Worm (Caenorhabditis elegans) whole organism, L4 larva: ENCODE data around the gene bca-1.

Source experiments
- D1046.2 ChIP-seq: fragments of 200-800 bp; sonication (Bioruptor generic); IDR thresholded peaks from 2 replicates; pipeline ENCODE4 v1.3.6; 2022; ENCODE audit warnings: missing genetic modification characterization, missing compliant biosample characterization
- F37D6.2 ChIP-seq: sonication (generic microtip); optimal IDR thresholded peaks from 2 replicates; lab custom pipeline; 2016; ENCODE audit warnings: mild to moderate bottlenecking, missing genetic modification characterization, missing compliant biosample characterization
- T26A8.4 ChIP-seq: fragments of 200-800 bp; sonication (Bioruptor generic); IDR thresholded peaks from 2 replicates; pipeline ENCODE4 v1.3.6; 2022; ENCODE audit warnings: missing genetic modification characterization, missing compliant biosample characterization
- Y105C5A.15 ChIP-seq: fragments of 200-800 bp; sonication (Bioruptor generic); IDR thresholded peaks from 2 replicates; pipeline ENCODE4 v1.3.6; 2022; ENCODE audit warnings: missing genetic modification characterization, missing compliant biosample characterization
- Y5F2A.4 ChIP-seq: fragments of 200-800 bp; sonication (Bioruptor generic); optimal IDR thresholded peaks from 2 replicates; lab custom pipeline; 2018; ENCODE audit warnings: mild to moderate bottlenecking, missing genetic modification characterization, missing compliant biosample characterization
- Y75B8A.6 ChIP-seq: fragments of 200-800 bp; sonication (Bioruptor generic); IDR thresholded peaks from 2 replicates; pipeline ENCODE4 v1.3.6; 2022; ENCODE audit warnings: missing genetic modification reagents, missing genetic modification characterization, missing compliant biosample characterization
- ZK337.2 ChIP-seq: fragments of 200-800 bp; sonication (Bioruptor generic); IDR thresholded peaks from 2 replicates; pipeline ENCODE4 v1.3.6; 2022; ENCODE audit warnings: missing genetic modification reagents, missing genetic modification characterization, missing compliant biosample characterization
- aha-1 ChIP-seq: fragments of 150-350 bp; peaks from one replicate; lab custom pipeline; 2014; ENCODE audit warnings: missing biosample characterization, missing genetic modification characterization
- aly-2 ChIP-seq: sonication (generic microtip); optimal IDR thresholded peaks from 2 replicates; lab custom pipeline; 2018; ENCODE audit warnings: missing biosample characterization, missing genetic modification characterization
- ama-1 ChIP-seq: fragments of 150-350 bp; optimal IDR thresholded peaks from 2 replicates; lab custom pipeline; 2014; ENCODE audit warnings: inconsistent platforms, mixed read lengths
- attf-4 ChIP-seq: sonication (generic microtip); optimal IDR thresholded peaks from 3 replicates; lab custom pipeline; 2017; ENCODE audit warnings: missing biosample characterization, missing genetic modification characterization
- ceh-62 ChIP-seq: sonication (generic microtip); optimal IDR thresholded peaks from 2 replicates; lab custom pipeline; 2017; ENCODE audit warnings: missing biosample characterization, missing genetic modification characterization
- daf-16 ChIP-seq, 3 experiments: sonication (generic microtip); optimal IDR thresholded peaks; 2 replicates each; lab custom pipeline; 2016 to 2017; ENCODE audit warnings: missing genetic modification characterization in 3 of 3, missing genetic modification reagents in 3 of 3, mild to moderate bottlenecking in 2 of 3, missing compliant biosample characterization in 2 of 3, missing biosample characterization in 1 of 3, moderate library complexity in 1 of 3
- daf-19 ChIP-seq: fragments of 200-800 bp; sonication (Bioruptor generic); conservative IDR thresholded peaks from 2 replicates; pipeline ENCODE4 v1.3.6; 2022; ENCODE audit warnings: missing genetic modification characterization, missing compliant biosample characterization
- dmd-6 ChIP-seq: fragments of 200-800 bp; sonication (Bioruptor generic); IDR thresholded peaks from 2 replicates; pipeline ENCODE4 v1.3.6; 2022; ENCODE audit warnings: missing genetic modification reagents, missing genetic modification characterization, missing compliant biosample characterization
- dmd-9 ChIP-seq: fragments of 200-800 bp; sonication (Bioruptor generic); IDR thresholded peaks from 2 replicates; pipeline ENCODE4 v1.3.6; 2022; ENCODE audit warnings: missing genetic modification reagents, missing genetic modification characterization, missing compliant biosample characterization
- duxl-1 ChIP-seq: sonication (generic microtip); optimal IDR thresholded peaks from 2 replicates; lab custom pipeline; 2016; ENCODE audit warnings: mild to moderate bottlenecking, missing genetic modification characterization, moderate library complexity, missing compliant biosample characterization; ENCODE audit not compliant: poor library complexity
- egl-43 ChIP-seq: fragments of 200-800 bp; sonication (Bioruptor generic); IDR thresholded peaks from 2 replicates; pipeline ENCODE4 v1.3.6; 2022; ENCODE audit warnings: missing genetic modification reagents, missing genetic modification characterization, missing compliant biosample characterization
- gei-8 ChIP-seq: fragments of 200-800 bp; sonication (Bioruptor generic); optimal IDR thresholded peaks from 2 replicates; lab custom pipeline; 2018; ENCODE audit warnings: mild to moderate bottlenecking, missing genetic modification characterization, missing compliant biosample characterization
- hif-1 ChIP-seq, 2 experiments: sonication (generic microtip); optimal IDR thresholded peaks; 2 replicates each; lab custom pipeline; 2016 to 2017; ENCODE audit warnings: missing compliant biosample characterization in 2 of 2, missing genetic modification characterization in 2 of 2, missing genetic modification reagents in 2 of 2, missing genotype in 2 of 2, mild to moderate bottlenecking in 1 of 2
- hlh-11 ChIP-seq: fragments of 200-800 bp; sonication (Bioruptor generic); optimal IDR thresholded peaks from 2 replicates; lab custom pipeline; 2018; ENCODE audit warnings: mild to moderate bottlenecking, missing genetic modification characterization, missing compliant biosample characterization
- hlh-30 ChIP-seq: sonication (generic microtip); optimal IDR thresholded peaks from 2 replicates; lab custom pipeline; 2017; ENCODE audit warnings: antibody characterized with exemption, mild to moderate bottlenecking, missing genetic modification characterization, missing compliant biosample characterization; ENCODE audit not compliant: insufficient read depth
- hmg-1.1 ChIP-seq: fragments of 200-800 bp; sonication (Bioruptor generic); IDR thresholded peaks from 2 replicates; pipeline ENCODE4 v1.3.6; 2022; ENCODE audit warnings: missing genetic modification reagents, missing genetic modification characterization, missing compliant biosample characterization
- jun-1 ChIP-seq: fragments of 150-350 bp; optimal IDR thresholded peaks from 2 replicates; lab custom pipeline; 2014; ENCODE audit warnings: missing biosample characterization, missing genetic modification reagents, missing genetic modification characterization
- lin-13 ChIP-seq: fragments of 150-350 bp; optimal IDR thresholded peaks from 2 replicates; lab custom pipeline; 2014; ENCODE audit warnings: missing biosample characterization, missing genetic modification reagents, missing genetic modification characterization
- lin-15B ChIP-seq: fragments of 150-350 bp; sonication (generic microtip); optimal IDR thresholded peaks from 3 replicates; lab custom pipeline; 2014; ENCODE audit warnings: missing biosample characterization, missing genetic modification characterization
- lin-29 ChIP-seq: fragments of 200-800 bp; sonication (Bioruptor generic); IDR thresholded peaks from 2 replicates; pipeline ENCODE4 v1.3.6; 2022; ENCODE audit warnings: missing genetic modification reagents, missing genetic modification characterization, missing compliant biosample characterization
- lir-3 ChIP-seq: sonication (generic microtip); optimal IDR thresholded peaks from 2 replicates; lab custom pipeline; 2016; ENCODE audit warnings: mild to moderate bottlenecking, missing genetic modification characterization, missing compliant biosample characterization
- lsy-2 ChIP-seq, 2 experiments: fragments of 150-350 bp in 1 of 2; sonication (generic microtip) in 1 of 2; optimal IDR thresholded peaks; 2 replicates each; lab custom pipeline; 2014 to 2017; ENCODE audit warnings: missing biosample characterization in 2 of 2, missing genetic modification characterization in 2 of 2
- madf-9 ChIP-seq: fragments of 200-800 bp; sonication (Bioruptor generic); conservative IDR thresholded peaks from 2 replicates; pipeline ENCODE4 v1.3.6; 2022; ENCODE audit warnings: missing genetic modification reagents, missing genetic modification characterization, missing compliant biosample characterization
- mdl-1 ChIP-seq, 2 experiments: fragments of 150-350 bp in 1 of 2; sonication (generic microtip) in 1 of 2; optimal IDR thresholded peaks; 2 replicates each; lab custom pipeline; 2014 to 2017; ENCODE audit warnings: missing biosample characterization in 2 of 2, missing genetic modification characterization in 2 of 2
- mdt-29 ChIP-seq: fragments of 200-800 bp; sonication (Bioruptor generic); IDR thresholded peaks from 2 replicates; pipeline ENCODE4 v1.3.6; 2022; ENCODE audit warnings: missing genetic modification reagents, missing genetic modification characterization, missing compliant biosample characterization
- mep-1 ChIP-seq: fragments of 150-350 bp; sonication (generic microtip); optimal IDR thresholded peaks from 3 replicates; lab custom pipeline; 2014; ENCODE audit warnings: missing biosample characterization, missing genetic modification characterization
- mxl-2 ChIP-seq: fragments of 200-800 bp; sonication (Bioruptor generic); conservative IDR thresholded peaks from 2 replicates; pipeline ENCODE4 v1.3.6; 2022; ENCODE audit warnings: missing genetic modification reagents, missing genetic modification characterization, missing compliant biosample characterization
- mxl-3 ChIP-seq: fragments of 200-800 bp; sonication (Bioruptor generic); optimal IDR thresholded peaks from 2 replicates; lab custom pipeline; 2018; ENCODE audit warnings: mild to moderate bottlenecking, missing genetic modification characterization, missing compliant biosample characterization
- nhr-10 ChIP-seq: fragments of 150-350 bp; optimal IDR thresholded peaks from 2 replicates; lab custom pipeline; 2014; ENCODE audit warnings: missing biosample characterization, missing genetic modification characterization
- nhr-11 ChIP-seq: fragments of 150-350 bp; optimal IDR thresholded peaks from 2 replicates; lab custom pipeline; 2014; ENCODE audit warnings: missing biosample characterization, missing genetic modification characterization
- pha-4 ChIP-seq, 2 experiments: fragments of 150-350 bp in 1 of 2; fragments of 200-800 bp in 1 of 2; sonication (Bioruptor generic) in 1 of 2; IDR thresholded peaks in 1 of 2; optimal IDR thresholded peaks in 1 of 2; 2 replicates each; pipeline versions ENCODE4 v1.3.6 to Lab custom; 2014 to 2022; ENCODE audit warnings: missing genetic modification characterization in 2 of 2, missing genetic modification reagents in 2 of 2, missing biosample characterization in 1 of 2, missing compliant biosample characterization in 1 of 2
- pqm-1 ChIP-seq: sonication (generic microtip); optimal IDR thresholded peaks from 2 replicates; lab custom pipeline; 2017; ENCODE audit warnings: missing biosample characterization, missing genetic modification characterization
- saeg-2 ChIP-seq: fragments of 200-800 bp; sonication (Bioruptor generic); IDR thresholded peaks from 2 replicates; pipeline ENCODE4 v1.3.6; 2022; ENCODE audit warnings: missing genetic modification reagents, missing genetic modification characterization, missing compliant biosample characterization
- sdz-12 ChIP-seq: fragments of 200-800 bp; sonication (Bioruptor generic); optimal IDR thresholded peaks from 2 replicates; lab custom pipeline; 2018; ENCODE audit warnings: mild to moderate bottlenecking, missing genetic modification characterization, missing compliant biosample characterization
- set-16 ChIP-seq: fragments of 200-800 bp; sonication (Bioruptor generic); IDR thresholded peaks from 2 replicates; pipeline ENCODE4 v1.3.6; 2022; ENCODE audit warnings: missing genetic modification reagents, missing genetic modification characterization, missing compliant biosample characterization
- snpc-4 ChIP-seq: fragments of 150-350 bp; optimal IDR thresholded peaks from 2 replicates; lab custom pipeline; 2014; ENCODE audit warnings: missing biosample characterization, missing genetic modification characterization
- tag-97 ChIP-seq: fragments of 200-800 bp; sonication (Bioruptor generic); IDR thresholded peaks from 2 replicates; pipeline ENCODE4 v1.3.6; 2022; ENCODE audit warnings: missing genetic modification characterization, missing compliant biosample characterization
- unc-130 ChIP-seq: sonication (generic microtip); optimal IDR thresholded peaks from 2 replicates; lab custom pipeline; 2016; ENCODE audit warnings: missing genetic modification reagents, missing genetic modification characterization, missing compliant biosample characterization
- zfp-3 ChIP-seq: fragments of 200-800 bp; sonication (Bioruptor generic); conservative IDR thresholded peaks from 2 replicates; pipeline ENCODE4 v1.3.6; 2022; ENCODE audit warnings: missing genetic modification reagents, missing genetic modification characterization, missing compliant biosample characterization

The bca-1 gene

ce11 chrX:6252752-6253151 is 48.2 kb upstream of the bca-1 start:
- TF ChIP-seq mxl-3 (GFP tag; lab: Kevin White, UChicago), result no peak
- no peak for TF ChIP-seq snpc-4
- peak; percentile 22 for TF ChIP-seq aha-1 (tag; lab: Kevin White, UChicago)
- TF ChIP-seq daf-16 (GFP tag; optimal IDR thresholded peaks at IDR 0.05; lab: Kevin White, UChicago), result no peak
- TF ChIP-seq daf-16 (tag; optimal IDR thresholded peaks at IDR 0.05; lab: Kevin White, UChicago), result peak; percentile 53

ce11 chrX:6251947-6252617 is 47.5 kb upstream of the bca-1 start:
- TF ChIP-seq mdt-29 (peak; percentile 79), lin-29 (GFP tag; lab: Robert Waterston, UW) (no peak), lir-3 (tag; lab: Kevin White, UChicago) (no peak), pha-4 (GFP tag; IDR thresholded peaks at IDR 0.05; lab: Robert Waterston, UW) (peak; percentile 57; the same call in 1 of the 2 replicates), pha-4 (tag; optimal IDR thresholded peaks at IDR 0.05; lab: Kevin White, UChicago) (no peak), lsy-2 (tag; optimal IDR thresholded peaks at IDR 0.05; lab: Kevin White, UChicago) (peak in 1 of 2 experiments; percentile 50), nhr-11 (tag; lab: Kevin White, UChicago) (peak; percentile 73), hif-1 (tag; optimal IDR thresholded peaks at IDR 0.05; lab: Kevin White, UChicago) (peak in 1 of 2 experiments; percentile 36), dmd-6 (GFP tag; lab: Robert Waterston, UW) (peak; percentile 63), ZK337.2 (GFP tag; lab: Robert Waterston, UW) (no peak), nhr-10 (tag; lab: Kevin White, UChicago) (peak; percentile 55), D1046.2 (GFP tag; lab: Robert Waterston, UW) (no peak), set-16 (peak; percentile 85), dmd-9 (no peak), ceh-62 (tag; lab: Kevin White, UChicago) (no peak), hlh-11 (tag; lab: Kevin White, UChicago) (peak; percentile 71), aly-2 (no peak), sdz-12 (GFP tag; lab: Kevin White, UChicago) (peak; percentile 31), Y5F2A.4 (GFP tag; lab: Kevin White, UChicago) (no peak), Y75B8A.6 (GFP tag; lab: Robert Waterston, UW) (no peak), hmg-1.1 (GFP tag; lab: Robert Waterston, UW) (peak; percentile 65), Y105C5A.15 (GFP tag; lab: Robert Waterston, UW) (no peak), unc-130 (GFP tag; lab: Kevin White, UChicago) (no peak), F37D6.2 (tag; lab: Kevin White, UChicago) (no peak), mdl-1 (tag; optimal IDR thresholded peaks at IDR 0.05; lab: Kevin White, UChicago) (peak; percentile 30 to 31), daf-16 (GFP tag; optimal IDR thresholded peaks at IDR 0.05; lab: Kevin White, UChicago) (peak; percentile 8 to 32), daf-16 (tag; optimal IDR thresholded peaks at IDR 0.05; lab: Kevin White, UChicago) (peak; percentile 34), T26A8.4 (GFP tag; lab: Robert Waterston, UW) (peak; percentile 69; the same call in 1 of the 2 replicates), gei-8 (GFP tag; lab: Kevin White, UChicago) (no peak), zfp-3 (peak; percentile 44; the same call in 1 of the 2 replicates), lin-15B (no peak), jun-1 (tag; lab: Kevin White, UChicago) (no peak), egl-43 (GFP tag; lab: Robert Waterston, UW) (peak; percentile 64; the same call in 1 of the 2 replicates), attf-4 (tag; lab: Kevin White, UChicago) (no peak), lin-13 (no peak), daf-19 (GFP tag; lab: Robert Waterston, UW) (no peak), mep-1 (tag; lab: Kevin White, UChicago) (peak; percentile 58), madf-9 (GFP tag; lab: Robert Waterston, UW) (0 out of 2 replicates have a peak, but pooled peaks have one; percentile 28), pqm-1 (tag; lab: Kevin White, UChicago) (no peak), saeg-2 (GFP tag; lab: Robert Waterston, UW) (0 out of 2 replicates have a peak, but pooled peaks have one; percentile 5), duxl-1 (tag; lab: Kevin White, UChicago) (no peak), mxl-2 (GFP tag; lab: Robert Waterston, UW) (0 out of 2 replicates have a peak, but pooled peaks have one; percentile 2), hlh-30 (tag; lab: Kevin White, UChicago) (peak; percentile 7), aha-1 (tag; lab: Kevin White, UChicago) (peak; percentile 98), tag-97 (no peak), ama-1 (peak; percentile 99)
